Worm (Caenorhabditis elegans) whole organism, mixed stage, embryonic: Measurements from ENCODE around the gene Y50D7A.3.

Experiments used
- ceh-83 ChIP-seq: fragments of 200-800 bp; sonication (Bioruptor generic); optimal IDR thresholded peaks from 2 replicates; lab custom pipeline; 2018; ENCODE audit warnings: mild to moderate bottlenecking, missing genetic modification characterization, missing compliant biosample characterization
- lin-13 ChIP-seq: fragments of 150-350 bp; optimal IDR thresholded peaks from 2 replicates; lab custom pipeline; 2014; ENCODE audit warnings: missing biosample characterization, missing genetic modification characterization
- lin-32 ChIP-seq: fragments of 200-800 bp; sonication (Bioruptor generic); optimal IDR thresholded peaks from 2 replicates; lab custom pipeline; 2018; ENCODE audit warnings: mild to moderate bottlenecking, missing genetic modification characterization, missing compliant biosample characterization
- lsy-2 ChIP-seq: fragments of 150-350 bp; optimal IDR thresholded peaks from 2 replicates; lab custom pipeline; 2014; ENCODE audit warnings: missing biosample characterization, missing genetic modification characterization
- mab-5 ChIP-seq: fragments of 150-350 bp; optimal IDR thresholded peaks from 2 replicates; lab custom pipeline; 2014; ENCODE audit warnings: missing biosample characterization, missing genetic modification characterization
- nhr-12 ChIP-seq: fragments of 150-350 bp; optimal IDR thresholded peaks from 2 replicates; lab custom pipeline; 2014; ENCODE audit warnings: missing biosample characterization, missing genetic modification characterization
- nhr-237 ChIP-seq: fragments of 150-350 bp; optimal IDR thresholded peaks from 2 replicates; lab custom pipeline; 2014; ENCODE audit warnings: missing biosample characterization, missing genetic modification characterization
- nhr-28 ChIP-seq: fragments of 150-350 bp; optimal IDR thresholded peaks from 2 replicates; lab custom pipeline; 2014; ENCODE audit warnings: missing biosample characterization, missing genetic modification characterization
- pha-4 ChIP-seq: fragments of 150-350 bp; optimal IDR thresholded peaks from 2 replicates; lab custom pipeline; 2018; ENCODE audit warnings: missing biosample characterization, missing genetic modification reagents, missing genetic modification characterization
- snpc-4 ChIP-seq: fragments of 150-350 bp; optimal IDR thresholded peaks from 2 replicates; lab custom pipeline; 2014; ENCODE audit warnings: missing biosample characterization, missing genetic modification characterization
- unc-62 ChIP-seq: fragments of 150-350 bp; optimal IDR thresholded peaks from 2 replicates; lab custom pipeline; 2014; ENCODE audit warnings: missing biosample characterization, missing genetic modification reagents, missing genetic modification characterization

ce11 chrIII:292340-292739 is 38.0 kb downstream of the Y50D7A.3 start, which contains the start of gene Y50D7A.1:
- no peak for TF ChIP-seq lsy-2 (tag; lab: Kevin White, UChicago)
- no peak for TF ChIP-seq snpc-4 (tag; lab: Kevin White, UChicago)
- TF ChIP-seq ceh-83 (GFP tag; lab: Kevin White, UChicago) = no peak
- no peak for TF ChIP-seq nhr-12 (tag; lab: Kevin White, UChicago)
- no peak for TF ChIP-seq mab-5 (tag; lab: Kevin White, UChicago)
- TF ChIP-seq pha-4 (tag; lab: Kevin White, UChicago) = no peak
- no peak for TF ChIP-seq nhr-28 (tag; lab: Kevin White, UChicago)
- no peak for TF ChIP-seq unc-62
- TF ChIP-seq nhr-237 (tag; lab: Kevin White, UChicago) = no peak
- no peak for TF ChIP-seq lin-32 (GFP tag; lab: Kevin White, UChicago)
- TF ChIP-seq lin-13 (tag; lab: Kevin White, UChicago) = no peak
